Worm (Caenorhabditis elegans): ENCODE data around the gene efhd-1.

The efhd-1 gene

DNA sequence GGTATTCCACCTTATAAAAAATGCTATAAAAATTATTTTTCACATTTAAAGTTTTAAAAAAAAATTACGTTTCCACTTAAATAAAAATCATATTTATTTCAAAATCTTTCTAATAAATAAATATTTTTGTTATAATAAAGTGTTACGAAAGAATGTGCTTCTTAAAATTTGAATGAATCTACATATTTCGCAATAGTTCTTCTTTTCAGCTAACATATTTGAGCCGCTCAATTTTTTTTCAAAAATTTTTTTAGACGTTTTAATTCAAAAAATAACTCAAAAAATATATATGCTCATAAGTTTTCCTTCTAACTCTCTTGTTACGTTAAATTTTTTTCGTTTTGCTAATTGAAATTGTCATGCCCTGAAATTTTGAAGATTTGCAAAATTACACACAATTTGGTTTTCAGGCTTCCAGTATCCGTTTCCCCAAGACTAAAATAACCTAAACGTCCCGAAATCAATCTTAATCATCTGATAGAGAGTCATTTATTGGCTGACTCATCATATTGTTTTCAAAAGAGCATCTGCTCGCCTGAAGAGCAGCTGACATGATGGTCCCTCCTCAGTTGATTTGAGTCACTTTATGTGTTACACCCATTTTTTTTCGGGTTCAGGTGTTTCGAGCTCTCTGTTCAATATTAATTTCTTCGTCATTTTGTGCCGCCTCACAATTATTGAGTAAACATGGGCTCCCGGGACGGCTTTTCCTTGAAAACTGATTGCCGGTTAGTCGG is at the start of gene efhd-1:
Gene efhd-1 (plus strand): TSS at position 582 of the 737 bp plus-strand sequence.
- TF ChIP-seq efl-1 (optimal IDR thresholded peaks at IDR 0.05): no peak
- peak in 1 of 2 experiments; percentile 44 for TF ChIP-seq efl-1 (GFP tag; optimal IDR thresholded peaks at IDR 0.05 in 1 of 2)
- no peak for TF ChIP-seq dsc-1 (tag; optimal IDR thresholded peaks at IDR 0.05)
- peak; percentile 40 for TF ChIP-seq lin-39 (tag; optimal IDR thresholded peaks at IDR 0.05)
- peak in 1 of 2 experiments; percentile 18 for TF ChIP-seq lsy-2 (tag; optimal IDR thresholded peaks at IDR 0.05)
- peak; percentile 67 for TF ChIP-seq rnt-1 (tag; optimal IDR thresholded peaks at IDR 0.05)
- TF ChIP-seq unc-130 (tag; optimal IDR thresholded peaks at IDR 0.05): peak; percentile 0
- peak; percentile 30 for TF ChIP-seq nhr-71 (tag; optimal IDR thresholded peaks at IDR 0.05)
- TF ChIP-seq nhr-19 (GFP tag; conservative IDR thresholded peaks at IDR 0.05): no peak
- TF ChIP-seq ceh-88 (GFP tag; IDR thresholded peaks at IDR 0.05): no peak
- peak; percentile 65 for TF ChIP-seq lin-14 (GFP tag; optimal IDR thresholded peaks at IDR 0.05)

DNA sequence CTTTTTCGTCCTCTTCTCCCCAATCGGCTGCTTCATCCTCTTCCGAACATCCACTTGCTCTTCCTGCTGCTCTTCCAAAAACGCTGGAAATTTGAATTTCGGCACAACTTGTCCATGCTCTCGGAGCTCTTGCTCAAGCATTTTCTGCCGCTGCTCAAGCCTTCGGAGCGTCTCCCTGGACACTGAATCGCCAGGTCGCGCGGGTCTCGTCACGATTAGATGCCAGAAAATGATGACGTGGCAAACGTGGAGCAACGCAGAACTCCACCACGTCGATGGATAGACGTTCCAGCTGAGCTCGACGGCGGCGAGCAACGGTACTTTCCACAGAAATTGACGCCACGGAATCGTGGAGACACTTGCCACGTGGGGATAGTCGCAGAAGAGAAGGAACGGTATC is 49.4 kb upstream of the efhd-1 start:
- TF ChIP-seq ceh-88 (GFP tag; IDR thresholded peaks at IDR 0.05) (no peak), ceh-82 (tag; optimal IDR thresholded peaks at IDR 0.05) (no peak), nhr-71 (tag; optimal IDR thresholded peaks at IDR 0.05) (no peak), elt-2 (tag; optimal IDR thresholded peaks at IDR 0.05) (no peak), mab-9 (GFP tag; IDR thresholded peaks at IDR 0.05) (no peak), fkh-8 (tag; optimal IDR thresholded peaks at IDR 0.05) (no peak), unc-86 (tag; optimal IDR thresholded peaks at IDR 0.05) (no peak), nhr-12 (tag; optimal IDR thresholded peaks at IDR 0.05) (no peak)

DNA sequence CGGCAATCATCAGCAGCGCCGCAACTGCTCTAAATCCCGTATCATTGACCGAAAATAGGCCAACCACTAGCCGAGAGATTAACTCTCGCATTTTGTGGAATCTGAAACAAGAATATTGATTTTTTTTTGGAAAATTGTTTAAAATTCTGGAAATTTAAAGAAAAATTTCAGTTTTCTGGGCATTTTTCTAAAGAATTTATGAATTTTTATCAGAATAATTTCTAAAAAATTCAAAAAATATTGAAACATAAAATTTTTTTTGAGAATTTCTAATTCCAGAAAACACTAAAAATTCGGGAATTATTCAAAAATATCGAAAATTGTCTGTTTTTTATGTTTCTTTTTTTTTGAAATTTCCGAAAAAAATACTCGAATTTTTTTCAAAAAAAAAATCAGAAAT is 45.9 kb upstream of the efhd-1 start, which contains the start of gene algn-3:
Gene algn-3 (minus strand): TSS at position 101 of the 400 bp plus-strand sequence.
- TF ChIP-seq fkh-8 (tag; optimal IDR thresholded peaks at IDR 0.05) (no peak), ztf-11 (tag; optimal IDR thresholded peaks at IDR 0.05) (no peak), ztf-4 (tag; optimal IDR thresholded peaks at IDR 0.05) (no peak), jun-1 (tag; optimal IDR thresholded peaks at IDR 0.05) (no peak), aha-1 (tag; optimal IDR thresholded peaks at IDR 0.05) (no peak), hlh-17 (GFP tag; optimal IDR thresholded peaks at IDR 0.05; ENCODE audit: borderline replicate concordance) (no peak), nhr-76 (tag; optimal IDR thresholded peaks at IDR 0.05) (no peak), F16B12.6 (tag; optimal IDR thresholded peaks at IDR 0.05) (no peak), vab-15 (tag; optimal IDR thresholded peaks at IDR 0.05) (no peak), C16A3.4 (tag; optimal IDR thresholded peaks at IDR 0.05) (no peak), swsn-7 (tag; optimal IDR thresholded peaks at IDR 0.05) (no peak), nhr-20 (tag; optimal IDR thresholded peaks at IDR 0.05) (no peak), nhr-19 (GFP tag; conservative IDR thresholded peaks at IDR 0.05) (no peak), aly-2 (tag; optimal IDR thresholded peaks at IDR 0.05) (no peak), zip-4 (GFP tag; optimal IDR thresholded peaks at IDR 0.05) (no peak), C34B4.2 (tag; optimal IDR thresholded peaks at IDR 0.05) (no peak), lin-39 (tag; optimal IDR thresholded peaks at IDR 0.05) (no peak), C04F5.9 (tag; optimal IDR thresholded peaks at IDR 0.05) (no peak), ets-5 (GFP tag; IDR thresholded peaks at IDR 0.05) (no peak)

DNA sequence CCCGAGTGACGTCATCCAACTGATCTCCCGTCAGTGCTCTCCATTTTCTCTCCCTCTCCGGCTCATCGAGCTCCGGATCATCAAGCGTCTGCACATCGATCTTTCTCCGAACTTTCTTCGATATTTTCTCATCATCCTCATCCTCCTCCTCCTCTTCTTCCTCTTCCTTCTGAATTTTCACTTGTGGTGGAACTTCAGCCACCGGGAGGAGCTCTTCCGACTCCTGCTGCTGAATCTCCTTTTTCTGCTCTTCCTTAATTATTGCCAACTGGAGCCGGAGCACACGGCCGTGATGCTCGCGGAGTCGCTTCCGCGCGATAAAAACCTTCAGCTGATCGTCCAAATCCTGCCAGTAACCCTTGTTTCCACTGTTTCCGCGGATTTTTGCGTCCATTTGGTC is 42.3 kb upstream of the efhd-1 start:
- TF ChIP-seq snu-23 (GFP tag; optimal IDR thresholded peaks at IDR 0.05) (no peak), ceh-88 (GFP tag; IDR thresholded peaks at IDR 0.05) (no peak), sup-37 (GFP tag; optimal IDR thresholded peaks at IDR 0.05) (no peak), nhr-237 (tag; optimal IDR thresholded peaks at IDR 0.05) (no peak), alr-1 (tag; optimal IDR thresholded peaks at IDR 0.05; ENCODE audit: borderline replicate concordance) (no peak), ztf-11 (tag; optimal IDR thresholded peaks at IDR 0.05) (no peak), nhr-71 (tag; optimal IDR thresholded peaks at IDR 0.05) (no peak), nhr-84 (tag; optimal IDR thresholded peaks at IDR 0.05) (no peak), nhr-76 (tag; optimal IDR thresholded peaks at IDR 0.05) (no peak), zip-4 (GFP tag; optimal IDR thresholded peaks at IDR 0.05) (no peak), unc-86 (tag; optimal IDR thresholded peaks at IDR 0.05) (no peak), sox-4 (tag; optimal IDR thresholded peaks at IDR 0.05) (no peak), Y116A8C.19 (tag; optimal IDR thresholded peaks at IDR 0.05; ENCODE audit: borderline replicate concordance) (no peak)
